Worm (Caenorhabditis elegans) whole organism, L4 larva: ENCODE measurements around the gene cec-3.

Experiments used
- T20F7.1 ChIP-seq: fragments of 200-800 bp; sonication (Bioruptor generic); optimal IDR thresholded peaks from 2 replicates; lab custom pipeline; 2018; ENCODE audit warnings: mild to moderate bottlenecking, missing genetic modification characterization, missing compliant biosample characterization
- Y5F2A.4 ChIP-seq: fragments of 200-800 bp; sonication (Bioruptor generic); optimal IDR thresholded peaks from 2 replicates; lab custom pipeline; 2018; ENCODE audit warnings: mild to moderate bottlenecking, missing genetic modification characterization, missing compliant biosample characterization
- Y75B8A.6 ChIP-seq: fragments of 200-800 bp; sonication (Bioruptor generic); IDR thresholded peaks from 2 replicates; pipeline ENCODE4 v1.3.6; 2022; ENCODE audit warnings: missing genetic modification reagents, missing genetic modification characterization, missing compliant biosample characterization
- ZK337.2 ChIP-seq: fragments of 200-800 bp; sonication (Bioruptor generic); IDR thresholded peaks from 2 replicates; pipeline ENCODE4 v1.3.6; 2022; ENCODE audit warnings: missing genetic modification reagents, missing genetic modification characterization, missing compliant biosample characterization
- ZK546.5 ChIP-seq, 2 experiments: sonication (generic microtip); optimal IDR thresholded peaks; 2 replicates each; lab custom pipeline; 2017; ENCODE audit warnings: missing biosample characterization in 2 of 2, missing genetic modification characterization in 2 of 2
- aly-2 ChIP-seq: sonication (generic microtip); optimal IDR thresholded peaks from 2 replicates; lab custom pipeline; 2018; ENCODE audit warnings: missing biosample characterization, missing genetic modification characterization
- attf-4 ChIP-seq: sonication (generic microtip); optimal IDR thresholded peaks from 3 replicates; lab custom pipeline; 2017; ENCODE audit warnings: missing biosample characterization, missing genetic modification characterization
- ceh-20 ChIP-seq: fragments of 200-800 bp; sonication (Bioruptor generic); IDR thresholded peaks from 2 replicates; pipeline ENCODE4 v1.3.6; 2022; ENCODE audit warnings: missing genetic modification reagents, missing genetic modification characterization, missing compliant biosample characterization
- ceh-32 ChIP-seq: sonication (generic microtip); optimal IDR thresholded peaks from 2 replicates; lab custom pipeline; 2016; ENCODE audit warnings: mild to moderate bottlenecking, missing genetic modification characterization, missing compliant biosample characterization; ENCODE audit not compliant: poor library complexity
- daf-16 ChIP-seq, 3 experiments: sonication (generic microtip); optimal IDR thresholded peaks; 2 replicates each; lab custom pipeline; 2016 to 2017; ENCODE audit warnings: missing genetic modification characterization in 3 of 3, missing genetic modification reagents in 3 of 3, mild to moderate bottlenecking in 2 of 3, missing compliant biosample characterization in 2 of 3, missing biosample characterization in 1 of 3, moderate library complexity in 1 of 3
- daf-19 ChIP-seq: fragments of 200-800 bp; sonication (Bioruptor generic); conservative IDR thresholded peaks from 2 replicates; pipeline ENCODE4 v1.3.6; 2022; ENCODE audit warnings: missing genetic modification characterization, missing compliant biosample characterization
- dmd-6 ChIP-seq: fragments of 200-800 bp; sonication (Bioruptor generic); IDR thresholded peaks from 2 replicates; pipeline ENCODE4 v1.3.6; 2022; ENCODE audit warnings: missing genetic modification reagents, missing genetic modification characterization, missing compliant biosample characterization
- dmd-8 ChIP-seq: fragments of 200-800 bp; sonication (Bioruptor generic); IDR thresholded peaks from 2 replicates; pipeline ENCODE4 v1.3.6; 2022; ENCODE audit warnings: missing genetic modification characterization, missing compliant biosample characterization
- dmd-9 ChIP-seq: fragments of 200-800 bp; sonication (Bioruptor generic); IDR thresholded peaks from 2 replicates; pipeline ENCODE4 v1.3.6; 2022; ENCODE audit warnings: missing genetic modification reagents, missing genetic modification characterization, missing compliant biosample characterization
- dpl-1 ChIP-seq: fragments of 150-350 bp; optimal IDR thresholded peaks from 2 replicates; lab custom pipeline; 2014; ENCODE audit warnings: missing biosample characterization, missing genetic modification reagents, missing genetic modification characterization
- dve-1 ChIP-seq: sonication (generic microtip); optimal IDR thresholded peaks from 2 replicates; lab custom pipeline; 2017; ENCODE audit warnings: antibody characterized with exemption, mild to moderate bottlenecking, missing genetic modification characterization, missing compliant biosample characterization; ENCODE audit not compliant: insufficient read depth
- egl-43 ChIP-seq: fragments of 200-800 bp; sonication (Bioruptor generic); IDR thresholded peaks from 2 replicates; pipeline ENCODE4 v1.3.6; 2022; ENCODE audit warnings: missing genetic modification reagents, missing genetic modification characterization, missing compliant biosample characterization
- hlh-11 ChIP-seq: fragments of 200-800 bp; sonication (Bioruptor generic); optimal IDR thresholded peaks from 2 replicates; lab custom pipeline; 2018; ENCODE audit warnings: mild to moderate bottlenecking, missing genetic modification characterization, missing compliant biosample characterization
- hlh-30 ChIP-seq: sonication (generic microtip); optimal IDR thresholded peaks from 2 replicates; lab custom pipeline; 2017; ENCODE audit warnings: antibody characterized with exemption, mild to moderate bottlenecking, missing genetic modification characterization, missing compliant biosample characterization; ENCODE audit not compliant: insufficient read depth
- hmg-1.1 ChIP-seq: fragments of 200-800 bp; sonication (Bioruptor generic); IDR thresholded peaks from 2 replicates; pipeline ENCODE4 v1.3.6; 2022; ENCODE audit warnings: missing genetic modification reagents, missing genetic modification characterization, missing compliant biosample characterization
- lim-7 ChIP-seq: fragments of 200-800 bp; sonication (Bioruptor generic); IDR thresholded peaks from 2 replicates; pipeline ENCODE4 v1.3.6; 2022; ENCODE audit warnings: missing genetic modification characterization, missing compliant biosample characterization
- lin-13 ChIP-seq: fragments of 150-350 bp; optimal IDR thresholded peaks from 2 replicates; lab custom pipeline; 2014; ENCODE audit warnings: missing biosample characterization, missing genetic modification reagents, missing genetic modification characterization
- lin-15B ChIP-seq: fragments of 150-350 bp; sonication (generic microtip); optimal IDR thresholded peaks from 3 replicates; lab custom pipeline; 2014; ENCODE audit warnings: missing biosample characterization, missing genetic modification characterization
- madf-5 ChIP-seq, 2 experiments: fragments of 200-800 bp; sonication (Bioruptor generic); IDR thresholded peaks; 2 replicates each; pipeline ENCODE4 v1.3.6; 2022; ENCODE audit warnings: missing compliant biosample characterization in 2 of 2, missing genetic modification characterization in 2 of 2
- mdt-29 ChIP-seq: fragments of 200-800 bp; sonication (Bioruptor generic); IDR thresholded peaks from 2 replicates; pipeline ENCODE4 v1.3.6; 2022; ENCODE audit warnings: missing genetic modification reagents, missing genetic modification characterization, missing compliant biosample characterization
- mes-2 ChIP-seq: sonication (generic microtip); optimal IDR thresholded peaks from 2 replicates; lab custom pipeline; 2016; ENCODE audit warnings: missing genotype, mild to moderate bottlenecking, missing genetic modification characterization, missing compliant biosample characterization; ENCODE audit not compliant: poor library complexity, severe bottlenecking
- mxl-3 ChIP-seq: fragments of 200-800 bp; sonication (Bioruptor generic); optimal IDR thresholded peaks from 2 replicates; lab custom pipeline; 2018; ENCODE audit warnings: mild to moderate bottlenecking, missing genetic modification characterization, missing compliant biosample characterization
- nhr-10 ChIP-seq: fragments of 150-350 bp; optimal IDR thresholded peaks from 2 replicates; lab custom pipeline; 2014; ENCODE audit warnings: missing biosample characterization, missing genetic modification characterization
- nhr-28 ChIP-seq: fragments of 150-350 bp; optimal IDR thresholded peaks from 2 replicates; lab custom pipeline; 2014; ENCODE audit warnings: missing biosample characterization, missing genetic modification characterization
- nhr-42 ChIP-seq: fragments of 200-800 bp; sonication (Bioruptor generic); IDR thresholded peaks from 2 replicates; pipeline ENCODE4 v1.3.6; 2022; ENCODE audit warnings: missing genetic modification characterization, missing compliant biosample characterization
- nhr-6 ChIP-seq: fragments of 150-350 bp; optimal IDR thresholded peaks from 2 replicates; lab custom pipeline; 2014; ENCODE audit warnings: missing biosample characterization, missing genetic modification characterization
- nhr-77 ChIP-seq: fragments of 150-350 bp; optimal IDR thresholded peaks from 2 replicates; lab custom pipeline; 2014; ENCODE audit warnings: missing biosample characterization, missing genetic modification characterization
- php-3 ChIP-seq: fragments of 200-800 bp; sonication (Bioruptor generic); IDR thresholded peaks from 2 replicates; pipeline ENCODE4 v1.3.6; 2022; ENCODE audit warnings: missing genetic modification reagents, missing genetic modification characterization, missing compliant biosample characterization
- pqm-1 ChIP-seq: sonication (generic microtip); optimal IDR thresholded peaks from 2 replicates; lab custom pipeline; 2017; ENCODE audit warnings: missing biosample characterization, missing genetic modification characterization
- rbr-2 ChIP-seq: sonication (generic microtip); optimal IDR thresholded peaks from 2 replicates; lab custom pipeline; 2016; ENCODE audit warnings: missing genotype, missing genetic modification characterization, missing compliant biosample characterization
- snpc-1.2 ChIP-seq: fragments of 200-800 bp; sonication (Bioruptor generic); IDR thresholded peaks from 2 replicates; pipeline ENCODE4 v1.3.6; 2022; ENCODE audit warnings: missing genetic modification reagents, missing genetic modification characterization, missing compliant biosample characterization
- spr-1 ChIP-seq: sonication (generic microtip); optimal IDR thresholded peaks from 2 replicates; lab custom pipeline; 2016; ENCODE audit warnings: mild to moderate bottlenecking, missing genetic modification characterization, missing compliant biosample characterization
- unc-39 ChIP-seq: sonication (generic microtip); optimal IDR thresholded peaks from 2 replicates; lab custom pipeline; 2017; ENCODE audit warnings: missing biosample characterization, missing genetic modification characterization
- unc-62 ChIP-seq, 3 experiments: fragments of 150-350 bp in 1 of 3; sonication (generic microtip); optimal IDR thresholded peaks in 2 of 3; peaks in 1 of 3; 1 replicate in 1 of 3; 2 replicates in 2 of 3; lab custom pipeline; 2014 to 2017; ENCODE audit warnings: missing biosample characterization in 3 of 3, missing genetic modification characterization in 3 of 3, missing genetic modification reagents in 3 of 3, missing genotype in 1 of 3
- zag-1 ChIP-seq: fragments of 150-350 bp; optimal IDR thresholded peaks from 2 replicates; lab custom pipeline; 2014; ENCODE audit warnings: missing biosample characterization, missing genetic modification characterization
- zip-11 ChIP-seq: fragments of 200-800 bp; sonication (Bioruptor generic); IDR thresholded peaks from 2 replicates; pipeline ENCODE4 v1.3.6; 2022; ENCODE audit warnings: missing genetic modification characterization, missing compliant biosample characterization

Gene cec-3

DNA sequence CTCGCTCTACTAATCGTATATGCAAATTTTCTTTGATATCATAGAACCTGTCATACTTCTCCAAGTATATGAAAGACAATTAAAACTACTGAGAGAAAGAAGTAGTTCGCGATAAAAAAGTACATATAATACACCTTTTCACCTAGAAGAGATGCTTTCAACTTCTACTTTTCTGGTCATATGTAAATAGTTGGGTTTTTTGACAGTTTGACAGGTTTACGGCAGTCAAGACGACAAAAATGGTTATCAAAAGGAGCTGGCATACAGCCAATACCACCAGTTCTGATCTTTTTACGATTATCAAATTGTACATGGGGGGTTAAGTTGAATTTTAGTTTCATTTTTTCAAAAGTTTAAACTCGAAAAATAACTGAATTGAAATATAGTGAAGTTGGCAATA is 42.5 kb downstream of the cec-3 start (continued):
- TF ChIP-seq dve-1 (tag; lab: Kevin White, UChicago), result peak; percentile 93
- no peak for TF ChIP-seq daf-19
- TF ChIP-seq lim-7 (GFP tag; lab: Robert Waterston, UW), result no peak
- no peak for TF ChIP-seq madf-5 (GFP tag; IDR thresholded peaks at IDR 0.05; lab: Robert Waterston, UW)
- TF ChIP-seq aly-2 (tag; lab: Kevin White, UChicago), result no peak
- TF ChIP-seq zip-11 (GFP tag; lab: Robert Waterston, UW), result no peak
- peak; percentile 8 to 73 for TF ChIP-seq unc-62 (GFP tag; optimal IDR thresholded peaks at IDR 0.05 in 1 of 2; lab: Kevin White, UChicago)
- no peak for TF ChIP-seq unc-62 (tag; optimal IDR thresholded peaks at IDR 0.05; lab: Kevin White, UChicago)

DNA sequence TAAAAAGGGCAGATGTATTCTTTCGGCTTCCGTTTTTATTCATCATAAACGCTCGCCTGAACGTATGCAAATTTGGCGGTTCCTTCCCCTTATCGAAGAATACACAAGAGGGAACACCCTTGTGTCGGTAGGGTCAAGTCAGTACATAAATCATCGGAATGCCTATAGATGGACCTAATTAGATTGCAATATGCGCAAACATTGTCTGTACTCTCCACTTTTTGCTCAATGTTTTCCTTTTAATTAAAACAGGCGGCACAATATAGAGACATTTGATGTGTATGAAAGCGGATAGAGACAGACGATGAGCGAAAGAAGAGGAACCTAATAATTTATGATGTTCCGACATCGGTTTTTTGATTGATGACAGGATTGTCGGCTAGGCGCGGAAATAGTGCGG is 43.2 kb downstream of the cec-3 start:
- TF ChIP-seq unc-39, result no peak
- no peak for TF ChIP-seq lin-15B (tag; lab: Kevin White, UChicago)
- no peak for TF ChIP-seq snpc-1.2 (GFP tag; lab: Robert Waterston, UW)
- TF ChIP-seq egl-43, result no peak
- no peak for TF ChIP-seq dve-1 (tag; lab: Kevin White, UChicago)
- TF ChIP-seq nhr-10 (tag; lab: Kevin White, UChicago), result no peak
- TF ChIP-seq mdt-29, result no peak
- no peak for TF ChIP-seq dmd-8 (GFP tag; lab: Robert Waterston, UW)
- TF ChIP-seq dpl-1, result no peak
- TF ChIP-seq lin-13 (GFP tag; lab: Kevin White, UChicago), result no peak
- peak; percentile 57 for TF ChIP-seq nhr-6 (tag; lab: Kevin White, UChicago)
- TF ChIP-seq dmd-9 (GFP tag; lab: Robert Waterston, UW), result no peak
- TF ChIP-seq mxl-3 (GFP tag; lab: Kevin White, UChicago), result no peak
- TF ChIP-seq rbr-2 (tag; lab: Kevin White, UChicago), result no peak
- no peak for TF ChIP-seq ceh-32 (tag; lab: Kevin White, UChicago)
- no peak for TF ChIP-seq Y75B8A.6 (GFP tag; lab: Robert Waterston, UW)
- TF ChIP-seq spr-1 (tag; lab: Kevin White, UChicago), result no peak
- peak in 1 of 2 experiments; percentile 25 for TF ChIP-seq unc-62 (GFP tag; optimal IDR thresholded peaks at IDR 0.05 in 1 of 2; lab: Kevin White, UChicago)
- TF ChIP-seq unc-62 (tag; optimal IDR thresholded peaks at IDR 0.05; lab: Kevin White, UChicago), result no peak
- TF ChIP-seq ceh-20 (GFP tag; lab: Robert Waterston, UW), result no peak
- TF ChIP-seq zag-1, result no peak
- TF ChIP-seq ZK337.2, result no peak
- peak; percentile 19 for TF ChIP-seq mes-2 (tag; lab: Kevin White, UChicago)
- no peak for TF ChIP-seq madf-5 (GFP tag; IDR thresholded peaks at IDR 0.05; lab: Robert Waterston, UW)
- no peak for TF ChIP-seq hmg-1.1 (GFP tag; lab: Robert Waterston, UW)

DNA sequence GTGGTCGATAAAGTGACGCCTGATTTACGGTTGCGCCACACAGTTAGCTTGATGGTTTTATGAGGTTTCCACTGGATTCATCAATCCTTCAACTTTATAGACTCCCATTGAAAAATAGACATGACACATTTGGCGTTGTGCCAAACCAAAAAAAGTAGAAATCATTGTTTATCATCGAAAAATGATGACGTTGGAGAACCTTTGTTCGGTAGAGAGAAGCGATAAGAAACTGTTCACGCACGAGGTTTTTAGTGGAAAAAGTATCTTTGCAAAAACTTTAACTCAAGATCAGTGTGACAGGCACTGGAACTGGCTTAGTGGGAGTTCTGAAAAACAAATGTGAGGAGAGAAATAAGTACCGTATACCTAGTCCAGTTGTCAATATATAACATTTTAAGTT is 43.8 kb downstream of the cec-3 start:
- TF ChIP-seq dmd-6 (peak; percentile 55), nhr-28 (tag; lab: Kevin White, UChicago) (peak; percentile 52), dve-1 (tag; lab: Kevin White, UChicago) (peak; percentile 7), nhr-77 (peak; percentile 67), Y75B8A.6 (GFP tag; lab: Robert Waterston, UW) (no peak), Y5F2A.4 (no peak), T20F7.1 (GFP tag; lab: Kevin White, UChicago) (no peak), nhr-42 (GFP tag; lab: Robert Waterston, UW) (no peak), hlh-11 (tag; lab: Kevin White, UChicago) (peak; percentile 37), daf-16 (GFP tag; optimal IDR thresholded peaks at IDR 0.05; lab: Kevin White, UChicago) (no peak), daf-16 (tag; optimal IDR thresholded peaks at IDR 0.05; lab: Kevin White, UChicago) (peak; percentile 26), pqm-1 (tag; lab: Kevin White, UChicago) (peak; percentile 31), attf-4 (tag; lab: Kevin White, UChicago) (no peak), ZK546.5 (tag; optimal IDR thresholded peaks at IDR 0.05; lab: Kevin White, UChicago) (no peak), php-3 (GFP tag; lab: Robert Waterston, UW) (no peak), hlh-30 (tag; lab: Kevin White, UChicago) (peak; percentile 46)
